Fruit fly (Drosophila melanogaster): ENCODE data around the gene sip1.
A peak's percentile ranks its signal among the peaks of the same experiment; 100 is the strongest.

DNA sequence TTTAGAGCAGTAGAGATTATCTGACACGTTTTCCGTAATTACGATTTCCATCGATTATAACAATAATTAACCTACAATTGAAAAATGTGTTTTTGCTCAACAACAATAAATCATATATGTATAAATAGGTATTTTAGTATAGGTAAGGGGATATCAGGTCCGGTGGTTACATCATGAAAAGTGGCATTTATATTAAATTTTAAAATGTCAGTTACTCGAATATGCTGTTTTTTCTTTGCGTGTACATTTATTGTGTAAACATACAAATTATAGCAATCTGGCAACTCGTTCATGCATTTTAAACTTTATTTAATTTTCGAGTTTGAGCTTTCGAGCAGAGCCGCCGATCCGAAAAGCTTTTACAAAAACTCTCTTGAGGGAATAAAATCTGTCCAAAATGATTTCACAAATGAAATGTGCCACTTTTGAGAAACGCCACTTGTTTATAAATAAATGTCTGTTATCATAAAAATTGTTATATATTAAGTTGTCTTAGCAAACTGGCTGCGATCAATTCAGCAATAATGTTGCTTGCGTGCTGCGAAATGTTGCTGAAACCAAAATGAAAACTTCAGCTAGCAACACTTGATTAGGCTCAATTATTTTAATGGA is 22.8 kb downstream of the sip1 start:
- TF ChIP-seq Pif1A (GFP tag; optimal IDR thresholded peaks at IDR 0.05) = peak; percentile 26
- no peak for TF ChIP-seq Pif1B (GFP tag; optimal IDR thresholded peaks at IDR 0.05)
- TF ChIP-seq CG13204 (GFP tag; optimal IDR thresholded peaks at IDR 0.05) = no peak
- TF ChIP-seq CG4496 (GFP tag; IDR thresholded peaks at IDR 0.05) = peak; percentile 62; the same call in 2 of the 3 replicates
- peak; percentile 22 for TF ChIP-seq Snoo (tag; optimal IDR thresholded peaks at IDR 0.05)
- TF ChIP-seq CG12605 (GFP tag; IDR thresholded peaks at IDR 0.05) = no peak
- peak; percentile 40; the same call in 1 of the 2 replicates for TF ChIP-seq Ets98B (GFP tag; IDR thresholded peaks at IDR 0.05)
- peak; percentile 29 for TF ChIP-seq CG15710 (tag; optimal IDR thresholded peaks at IDR 0.05)
- peak; percentile 42 for TF ChIP-seq CG8159 (tag; optimal IDR thresholded peaks at IDR 0.05)
- TF ChIP-seq EcR (GFP tag; optimal IDR thresholded peaks at IDR 0.05) = no peak
- no peak for TF ChIP-seq gl (tag; optimal IDR thresholded peaks at IDR 0.05)
